Fruit fly (Drosophila melanogaster) whole organism, prepupa: Measurements from ENCODE around the gene CG7829.

ENCODE experiments used
- Blimp-1 ChIP-seq: fragments of 200-800 bp; sonication (Bioruptor generic); optimal IDR thresholded peaks from 3 replicates; lab custom pipeline; 2017; ENCODE audit warnings: missing biosample characterization, missing genetic modification characterization, mild to moderate bottlenecking, moderate library complexity, missing genetic modification reagents
- CG10631 ChIP-seq: fragments of 200-800 bp; sonication (Bioruptor generic); optimal IDR thresholded peaks from 2 replicates; lab custom pipeline; 2016; ENCODE audit warnings: missing biosample characterization, missing genetic modification characterization
- CG10669 ChIP-seq: fragments of 200-800 bp; sonication (Bioruptor generic); optimal IDR thresholded peaks from 3 replicates; lab custom pipeline; 2018; ENCODE audit warnings: missing biosample characterization, mild to moderate bottlenecking, missing genetic modification characterization, moderate library complexity
- CG11294 ChIP-seq: fragments of 200-800 bp; sonication (Bioruptor generic); IDR thresholded peaks from 2 replicates; pipeline ENCODE4 v1.3.6; 2022; ENCODE audit warnings: missing biosample characterization, missing genetic modification characterization
- CG11762 ChIP-seq: fragments of 200-800 bp; sonication (Bioruptor generic); optimal IDR thresholded peaks from 3 replicates; lab custom pipeline; 2016; ENCODE audit warnings: missing biosample characterization, missing genetic modification characterization; ENCODE audit not compliant: insufficient read depth
- CG11902 ChIP-seq: fragments of 200-800 bp; sonication (Bioruptor generic); optimal IDR thresholded peaks from 3 replicates; lab custom pipeline; 2016; ENCODE audit warnings: missing biosample characterization, missing genetic modification characterization
- CG15336 ChIP-seq: fragments of 200-800 bp; sonication (Bioruptor generic); IDR thresholded peaks from 2 replicates; pipeline ENCODE4 v1.3.6; 2022; ENCODE audit warnings: missing biosample characterization, missing genetic modification characterization
- CG1621 ChIP-seq: fragments of 200-800 bp; sonication (Bioruptor generic); optimal IDR thresholded peaks from 3 replicates; lab custom pipeline; 2018; ENCODE audit warnings: missing biosample characterization, mild to moderate bottlenecking, missing genetic modification characterization
- CG16779 ChIP-seq: fragments of 200-800 bp; sonication (Bioruptor generic); optimal IDR thresholded peaks from 3 replicates; lab custom pipeline; 2017; ENCODE audit warnings: missing biosample characterization, mild to moderate bottlenecking, missing genetic modification characterization
- CG3032 ChIP-seq: fragments of 200-800 bp; optimal IDR thresholded peaks from 2 replicates; lab custom pipeline; 2019; ENCODE audit warnings: missing biosample characterization, mild to moderate bottlenecking, missing genetic modification characterization, moderate library complexity
- CG32006 ChIP-seq: fragments of 200-800 bp; sonication (Bioruptor generic); optimal IDR thresholded peaks from 3 replicates; lab custom pipeline; 2017; ENCODE audit warnings: missing biosample characterization, mild to moderate bottlenecking, missing genetic modification characterization
- CG6163 ChIP-seq: fragments of 200-800 bp; sonication (Bioruptor generic); IDR thresholded peaks from 3 replicates; pipeline ENCODE4 v1.3.6; 2022; ENCODE audit warnings: missing biosample characterization, missing genetic modification characterization
- CG6276 ChIP-seq: fragments of 200-800 bp; sonication (Bioruptor generic); optimal IDR thresholded peaks from 2 replicates; lab custom pipeline; 2017; ENCODE audit warnings: missing biosample characterization, mild to moderate bottlenecking, missing genetic modification characterization
- CG6792 ChIP-seq: fragments of 200-800 bp; sonication (Bioruptor generic); optimal IDR thresholded peaks from 3 replicates; lab custom pipeline; 2016; ENCODE audit warnings: missing biosample characterization, missing genetic modification characterization
- CG6854 ChIP-seq: fragments of 200-800 bp; sonication (Bioruptor generic); optimal IDR thresholded peaks from 2 replicates; lab custom pipeline; 2017; ENCODE audit warnings: missing biosample characterization, mild to moderate bottlenecking, missing genetic modification characterization
- CG7368 ChIP-seq: fragments of 200-800 bp; sonication (Bioruptor generic); optimal IDR thresholded peaks from 3 replicates; lab custom pipeline; 2016; ENCODE audit warnings: missing biosample characterization, missing genetic modification characterization
- CG8119 ChIP-seq: fragments of 200-800 bp; sonication (Bioruptor generic); IDR thresholded peaks from 3 replicates; pipeline ENCODE4 v1.3.6; 2022; ENCODE audit warnings: missing biosample characterization, missing genetic modification characterization
- CG8319 ChIP-seq: fragments of 200-800 bp; sonication (Bioruptor generic); optimal IDR thresholded peaks from 3 replicates; lab custom pipeline; 2016; ENCODE audit warnings: missing biosample characterization, missing genetic modification characterization
- CG8632 ChIP-seq: fragments of 200-800 bp; sonication (Bioruptor generic); optimal IDR thresholded peaks from 3 replicates; lab custom pipeline; 2016; ENCODE audit warnings: missing biosample characterization, missing genetic modification characterization
- CG9139 ChIP-seq: fragments of 200-800 bp; sonication (Bioruptor generic); optimal IDR thresholded peaks from 3 replicates; lab custom pipeline; 2017; ENCODE audit warnings: missing biosample characterization, mild to moderate bottlenecking, missing genetic modification characterization
- Eip75B ChIP-seq: fragments of 200-800 bp; sonication (Bioruptor generic); optimal IDR thresholded peaks from 3 replicates; lab custom pipeline; 2016; ENCODE audit warnings: missing biosample characterization, missing genetic modification characterization
- Eip78C ChIP-seq: fragments of 200-800 bp; sonication (Bioruptor generic); peaks from one replicate; lab custom pipeline; 2016; ENCODE audit warnings: missing biosample characterization, missing genetic modification characterization
- Eip93F ChIP-seq: fragments of 200-800 bp; sonication (Bioruptor generic); optimal IDR thresholded peaks from 2 replicates; lab custom pipeline; 2016; ENCODE audit warnings: missing biosample characterization, mild to moderate bottlenecking, missing genetic modification characterization
- Ets21C ChIP-seq: fragments of 200-800 bp; sonication (Bioruptor generic); optimal IDR thresholded peaks from 3 replicates; lab custom pipeline; 2016; ENCODE audit warnings: missing biosample characterization, missing genetic modification characterization
- Ets96B ChIP-seq: fragments of 200-800 bp; optimal IDR thresholded peaks from 2 replicates; lab custom pipeline; 2019; ENCODE audit warnings: missing biosample characterization, mild to moderate bottlenecking, missing genetic modification characterization, moderate library complexity
- Gug ChIP-seq: fragments of 200-800 bp; sonication (Bioruptor generic); IDR thresholded peaks from 2 replicates; pipeline ENCODE4 v1.3.6; 2022; ENCODE audit warnings: missing biosample characterization, missing genetic modification characterization
- Hr38 ChIP-seq: sonication (Bioruptor generic); optimal IDR thresholded peaks from 2 replicates; lab custom pipeline; 2016; ENCODE audit warnings: missing biosample characterization, missing genetic modification characterization
- Hr39 ChIP-seq: fragments of 200-800 bp; sonication (Bioruptor generic); optimal IDR thresholded peaks from 2 replicates; lab custom pipeline; 2016; ENCODE audit warnings: missing biosample characterization, missing genetic modification characterization
- Lpt ChIP-seq: fragments of 200-800 bp; sonication (Bioruptor generic); optimal IDR thresholded peaks from 3 replicates; lab custom pipeline; 2016; ENCODE audit warnings: missing biosample characterization, missing genetic modification characterization
- Met ChIP-seq: fragments of 200-800 bp; sonication (Bioruptor generic); optimal IDR thresholded peaks from 3 replicates; lab custom pipeline; 2016; ENCODE audit warnings: missing biosample characterization, missing genetic modification characterization
- OdsH ChIP-seq: fragments of 200-800 bp; sonication (Bioruptor generic); optimal IDR thresholded peaks from 3 replicates; lab custom pipeline; 2016; ENCODE audit warnings: missing biosample characterization, missing genetic modification characterization
- Smox ChIP-seq: fragments of 200-800 bp; sonication (Bioruptor generic); optimal IDR thresholded peaks from 3 replicates; lab custom pipeline; 2016; ENCODE audit warnings: missing biosample characterization, missing genetic modification characterization
- Sox102F ChIP-seq: fragments of 200-800 bp; sonication (Bioruptor generic); optimal IDR thresholded peaks from 2 replicates; lab custom pipeline; 2016; ENCODE audit warnings: missing biosample characterization, mild to moderate bottlenecking, missing genetic modification characterization
- Sox14 ChIP-seq: fragments of 200-800 bp; sonication (Bioruptor generic); optimal IDR thresholded peaks from 3 replicates; lab custom pipeline; 2016; ENCODE audit warnings: missing biosample characterization, missing genetic modification characterization
- Sox15 ChIP-seq: fragments of 200-800 bp; sonication (Bioruptor generic); optimal IDR thresholded peaks from 3 replicates; lab custom pipeline; 2016; ENCODE audit warnings: missing biosample characterization, missing genetic modification characterization
- achi ChIP-seq: fragments of 200-800 bp; sonication (Bioruptor generic); optimal IDR thresholded peaks from 3 replicates; lab custom pipeline; 2016; ENCODE audit warnings: missing biosample characterization, missing genetic modification characterization
- acj6 ChIP-seq: fragments of 200-800 bp; sonication (Bioruptor generic); optimal IDR thresholded peaks from 3 replicates; lab custom pipeline; 2016; ENCODE audit warnings: missing biosample characterization, missing genetic modification characterization
- cyc ChIP-seq: fragments of 200-800 bp; sonication (Bioruptor generic); optimal IDR thresholded peaks from 3 replicates; lab custom pipeline; 2016; ENCODE audit warnings: missing biosample characterization, missing genetic modification characterization
- dac ChIP-seq: fragments of 200-800 bp; sonication (Bioruptor generic); optimal IDR thresholded peaks from 2 replicates; lab custom pipeline; 2017; ENCODE audit warnings: missing biosample characterization, mild to moderate bottlenecking, missing genetic modification characterization
- dsx ChIP-seq: fragments of 200-800 bp; optimal IDR thresholded peaks from 3 replicates; lab custom pipeline; 2019; ENCODE audit warnings: missing biosample characterization, mild to moderate bottlenecking, missing genetic modification characterization, moderate library complexity; ENCODE audit not compliant: poor library complexity, severe bottlenecking
- eg ChIP-seq: fragments of 200-800 bp; sonication (Bioruptor generic); IDR thresholded peaks from 3 replicates; pipeline ENCODE4 v1.3.6; 2022; ENCODE audit warnings: missing biosample characterization, missing genetic modification characterization
- esn ChIP-seq: fragments of 200-800 bp; sonication (Bioruptor generic); optimal IDR thresholded peaks from 2 replicates; lab custom pipeline; 2016; ENCODE audit warnings: missing biosample characterization, mild to moderate bottlenecking, missing genetic modification characterization, moderate library complexity
- fd59A ChIP-seq: fragments of 200-800 bp; sonication (Bioruptor generic); optimal IDR thresholded peaks from 2 replicates; lab custom pipeline; 2017; ENCODE audit warnings: missing biosample characterization, mild to moderate bottlenecking, missing genetic modification characterization, missing genetic modification reagents
- fd85E ChIP-seq: fragments of 200-800 bp; sonication (Bioruptor generic); optimal IDR thresholded peaks from 3 replicates; lab custom pipeline; 2016; ENCODE audit warnings: missing biosample characterization, missing genetic modification characterization
- fkh ChIP-seq: fragments of 200-800 bp; sonication (Bioruptor generic); optimal IDR thresholded peaks from 3 replicates; lab custom pipeline; 2017; ENCODE audit warnings: missing biosample characterization, mild to moderate bottlenecking, missing genetic modification characterization, moderate library complexity
- lz ChIP-seq: fragments of 200-800 bp; sonication (Bioruptor generic); optimal IDR thresholded peaks from 3 replicates; lab custom pipeline; 2016; ENCODE audit warnings: missing biosample characterization, missing genetic modification characterization
- net ChIP-seq: fragments of 200-800 bp; sonication (Bioruptor generic); optimal IDR thresholded peaks from 3 replicates; lab custom pipeline; 2016; ENCODE audit warnings: missing biosample characterization, missing genetic modification characterization
- pdm3 ChIP-seq: fragments of 200-800 bp; sonication (Bioruptor generic); optimal IDR thresholded peaks from 3 replicates; lab custom pipeline; 2016; ENCODE audit warnings: missing biosample characterization, missing genetic modification characterization
- salr ChIP-seq, 2 experiments: fragments of 200-800 bp; sonication (Bioruptor generic); optimal IDR thresholded peaks; 3 replicates each; lab custom pipeline; 2016 to 2018; ENCODE audit warnings: missing biosample characterization in 2 of 2, missing genetic modification characterization in 2 of 2, mild to moderate bottlenecking in 1 of 2
- ss ChIP-seq, 2 experiments: fragments of 200-800 bp; sonication (Bioruptor generic); optimal IDR thresholded peaks; 2 replicates in 1 of 2; 3 replicates in 1 of 2; lab custom pipeline; 2017 to 2018; ENCODE audit warnings: mild to moderate bottlenecking in 2 of 2, missing biosample characterization in 2 of 2, missing genetic modification characterization in 2 of 2, moderate library complexity in 1 of 2
- svp ChIP-seq: fragments of 200-800 bp; sonication (Bioruptor generic); peaks from one replicate; lab custom pipeline; 2016; ENCODE audit warnings: missing biosample characterization, missing genetic modification characterization
- topi ChIP-seq: fragments of 200-800 bp; sonication (Bioruptor generic); optimal IDR thresholded peaks from 3 replicates; lab custom pipeline; 2016; ENCODE audit warnings: missing biosample characterization, missing genetic modification characterization

Gene CG7829

dm6 chr3R:29773833-29774324 lies 43.7 kb downstream of the CG7829 start:
- TF ChIP-seq CG6792 (GFP tag; lab: Kevin White, UChicago) (peak; percentile 73), CG8319 (GFP tag; lab: Kevin White, UChicago) (peak; percentile 16), CG32006 (GFP tag; lab: Kevin White, UChicago) (peak; percentile 93), CG6163 (GFP tag; lab: Robert Waterston, UW) (peak; percentile 80), CG16779 (no peak), Smox (peak; percentile 68), salr (GFP tag; optimal IDR thresholded peaks at IDR 0.05; lab: Kevin White, UChicago) (peak; percentile 60 to 75), Sox14 (peak; percentile 83), Ets96B (tag; lab: Kevin White, UChicago) (peak; percentile 61), acj6 (GFP tag; lab: Kevin White, UChicago) (peak; percentile 81), Eip75B (peak; percentile 68), Hr38 (no peak), CG8119 (GFP tag; lab: Robert Waterston, UW) (peak; percentile 83), svp (peak; percentile 84), net (GFP tag; lab: Kevin White, UChicago) (peak; percentile 76), pdm3 (GFP tag; lab: Kevin White, UChicago) (peak; percentile 87), Blimp-1 (GFP tag; lab: Kevin White, UChicago) (no peak), CG6276 (GFP tag; lab: Kevin White, UChicago) (peak; percentile 68), achi (GFP tag; lab: Kevin White, UChicago) (peak; percentile 71), CG10631 (GFP tag; lab: Kevin White, UChicago) (peak; percentile 77), CG11294 (GFP tag; lab: Robert Waterston, UW) (peak; percentile 74), Eip93F (GFP tag; lab: Kevin White, UChicago) (no peak), dac (peak; percentile 72), CG1621 (tag; lab: Kevin White, UChicago) (peak; percentile 72), Sox15 (GFP tag; lab: Kevin White, UChicago) (peak; percentile 78), CG7368 (peak; percentile 64), CG15336 (GFP tag; lab: Robert Waterston, UW) (peak; percentile 81), Sox102F (GFP tag; lab: Kevin White, UChicago) (peak; percentile 80), Eip78C (peak; percentile 95), topi (GFP tag; lab: Kevin White, UChicago) (peak; percentile 81), ss (GFP tag; optimal IDR thresholded peaks at IDR 0.05; lab: Kevin White, UChicago) (peak; percentile 67 to 86), CG11902 (GFP tag; lab: Kevin White, UChicago) (peak; percentile 76), fkh (no peak), CG6854 (GFP tag; lab: Kevin White, UChicago) (no peak), Met (GFP tag; lab: Kevin White, UChicago) (peak; percentile 61), Lpt (peak; percentile 58), esn (GFP tag; lab: Kevin White, UChicago) (peak; percentile 79), OdsH (GFP tag; lab: Kevin White, UChicago) (peak; percentile 87), eg (GFP tag; lab: Robert Waterston, UW) (peak; percentile 75), lz (GFP tag; lab: Kevin White, UChicago) (peak; percentile 76), CG10669 (GFP tag; lab: Kevin White, UChicago) (peak; percentile 80), fd59A (GFP tag; lab: Kevin White, UChicago) (peak; percentile 79), CG11762 (GFP tag; lab: Kevin White, UChicago) (peak; percentile 52), Ets21C (GFP tag; lab: Kevin White, UChicago) (peak; percentile 55), CG3032 (tag; lab: Kevin White, UChicago) (peak; percentile 73), Gug (peak; percentile 72), fd85E (GFP tag; lab: Kevin White, UChicago) (peak; percentile 37), Hr39 (peak; percentile 86), CG8632 (GFP tag; lab: Kevin White, UChicago) (peak; percentile 74), CG9139 (peak; percentile 59), dsx (peak; percentile 46), cyc (peak; percentile 74)
